Fruit fly (Drosophila melanogaster): Measurements from ENCODE around the gene CG34136.

DNA sequence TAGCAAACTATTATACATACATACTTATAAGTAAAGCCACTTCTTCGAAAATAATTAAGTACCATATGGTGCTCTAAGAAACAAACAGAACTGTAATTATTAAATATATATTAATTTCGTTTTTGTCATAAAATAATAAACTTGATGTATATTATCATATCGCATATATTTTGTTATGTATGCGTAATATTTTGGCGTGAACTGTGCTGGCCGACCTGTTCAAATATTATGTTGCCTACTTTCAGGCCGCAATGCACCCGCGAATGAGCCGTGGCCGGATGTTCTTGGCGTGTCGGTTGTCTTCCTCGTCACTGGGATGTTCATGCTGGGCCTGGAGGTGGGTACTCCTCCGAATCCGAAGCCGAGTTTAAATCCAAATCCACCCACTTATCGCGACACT, 18.9 kb upstream of the CG34136 start:
- no peak for TF ChIP-seq Pif1B (GFP tag; optimal IDR thresholded peaks at IDR 0.05)
- no peak for TF ChIP-seq fd96Ca (GFP tag; IDR thresholded peaks at IDR 0.05)
- TF ChIP-seq gl (tag; optimal IDR thresholded peaks at IDR 0.05) = no peak
- TF ChIP-seq CG15710 (tag; optimal IDR thresholded peaks at IDR 0.05) = no peak
- TF ChIP-seq rn (GFP tag; IDR thresholded peaks at IDR 0.05) = no peak
- TF ChIP-seq EcR (GFP tag; optimal IDR thresholded peaks at IDR 0.05) = no peak
- TF ChIP-seq CG4496 (GFP tag; IDR thresholded peaks at IDR 0.05) = 0 out of 3 replicates have a peak, but pooled peaks have one; percentile 43
- TF ChIP-seq Snoo (tag; optimal IDR thresholded peaks at IDR 0.05) = no peak
- TF ChIP-seq CG14655 (GFP tag; optimal IDR thresholded peaks at IDR 0.05) = no peak
- TF ChIP-seq CG12605 (GFP tag; IDR thresholded peaks at IDR 0.05) = no peak

Measured in whole organism, pupa.